Fruit fly (Drosophila melanogaster): Measurements from ENCODE around the gene Lk6.
A peak's percentile ranks its signal among the peaks of the same experiment; 100 is the strongest.

Gene Lk6

DNA sequence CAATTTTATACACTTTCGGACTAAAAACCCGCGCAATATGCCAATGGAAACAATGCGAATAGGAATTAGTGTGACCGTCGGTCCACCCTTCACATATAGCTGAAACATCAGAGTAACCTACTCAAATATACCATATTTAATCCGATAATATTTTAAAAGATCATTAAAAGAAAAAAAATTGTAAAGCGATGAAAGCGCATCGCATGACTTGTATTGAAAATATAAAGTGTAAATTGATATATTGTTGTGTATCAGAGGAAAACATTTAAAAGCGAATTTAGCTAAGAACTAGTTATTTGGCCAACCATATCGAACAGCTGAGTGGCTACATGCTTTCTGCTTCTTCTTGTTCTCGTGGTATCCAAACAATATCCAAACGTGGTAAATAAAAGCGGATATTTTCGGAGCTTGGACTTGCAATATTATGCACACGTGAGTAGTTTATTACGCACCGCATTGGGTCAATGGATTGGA, 22.5 kb downstream of the Lk6 start, which contains the start of the genes Blm and CG14722:
Blm (minus strand) TSS at position 54 of the 474 bp plus-strand sequence.
CG14722 (plus strand) TSS at position 161 of the 474 bp plus-strand sequence.
- TF ChIP-seq CG7045 (GFP tag; optimal IDR thresholded peaks at IDR 0.05), result no peak
- no peak for TF ChIP-seq Hr96 (GFP tag; optimal IDR thresholded peaks at IDR 0.05)
- TF ChIP-seq Mnt (GFP tag; optimal IDR thresholded peaks at IDR 0.05), result peak; percentile 64
- no peak for TF ChIP-seq ovo (GFP tag; optimal IDR thresholded peaks at IDR 0.05)
- peak; percentile 60 for TF ChIP-seq bab1 (GFP tag; optimal IDR thresholded peaks at IDR 0.05)
- TF ChIP-seq CG1620 (GFP tag; optimal IDR thresholded peaks at IDR 0.05), result peak; percentile 28
- TF ChIP-seq toe (GFP tag; optimal IDR thresholded peaks at IDR 0.05), result no peak
- TF ChIP-seq Crg-1 (GFP tag; optimal IDR thresholded peaks at IDR 0.05), result no peak
- no peak for TF ChIP-seq tj (GFP tag; optimal IDR thresholded peaks at IDR 0.05)
- no peak for TF ChIP-seq CG7101 (tag; optimal IDR thresholded peaks at IDR 0.05)
- no peak for TF ChIP-seq cic (GFP tag; optimal IDR thresholded peaks at IDR 0.05)
- no peak for TF ChIP-seq Clk (GFP tag; optimal IDR thresholded peaks at IDR 0.05)
- no peak for TF ChIP-seq CG33017 (tag; optimal IDR thresholded peaks at IDR 0.05)
- TF ChIP-seq CG14711 (tag; optimal IDR thresholded peaks at IDR 0.05), result peak; percentile 28
- TF ChIP-seq CG12768 (GFP tag; optimal IDR thresholded peaks at IDR 0.05), result no peak
- TF ChIP-seq pad (GFP tag; optimal IDR thresholded peaks at IDR 0.05), result no peak
- TF ChIP-seq CG11617 (GFP tag; optimal IDR thresholded peaks at IDR 0.05), result peak; percentile 10
- no peak for TF ChIP-seq CG5204 (GFP tag; optimal IDR thresholded peaks at IDR 0.05)
- TF ChIP-seq kay (GFP tag; ENCODE audit: borderline replicate concordance), result no peak
- TF ChIP-seq cnc (optimal IDR thresholded peaks at IDR 0.05), result no peak

DNA sequence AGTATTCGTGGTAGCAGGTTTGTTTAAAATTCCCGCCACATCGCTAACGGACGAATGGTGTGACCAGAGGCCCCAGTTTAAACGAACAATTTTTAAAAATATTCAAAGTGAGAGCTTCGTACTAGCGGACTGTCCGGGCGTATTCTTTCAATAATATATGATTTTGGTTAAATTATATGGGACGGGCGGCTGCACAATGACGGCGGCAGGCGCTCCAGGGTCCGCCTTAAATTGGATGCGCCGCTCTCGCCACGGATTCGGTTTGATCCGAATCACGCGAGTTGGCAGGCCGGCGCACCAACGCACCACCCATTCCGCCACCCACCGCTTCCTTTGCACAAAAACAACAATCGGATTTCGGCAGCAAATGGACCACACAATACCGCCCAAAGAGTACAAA, 28.9 kb downstream of the Lk6 start, which contains the start of gene CG14721:
CG14721 (plus strand) TSS at position 111 of the 400 bp plus-strand sequence.
- TF ChIP-seq pad (GFP tag; optimal IDR thresholded peaks at IDR 0.05) (no peak), tj (GFP tag; optimal IDR thresholded peaks at IDR 0.05) (no peak), CG5204 (GFP tag; optimal IDR thresholded peaks at IDR 0.05) (no peak), bab1 (GFP tag; optimal IDR thresholded peaks at IDR 0.05) (peak; percentile 61), CG7101 (tag; optimal IDR thresholded peaks at IDR 0.05) (no peak), CG14711 (tag; optimal IDR thresholded peaks at IDR 0.05) (peak; percentile 7), Mnt (GFP tag; optimal IDR thresholded peaks at IDR 0.05) (peak; percentile 50), CG12768 (GFP tag; optimal IDR thresholded peaks at IDR 0.05) (no peak), CG33017 (tag; optimal IDR thresholded peaks at IDR 0.05) (no peak), CG7045 (GFP tag; optimal IDR thresholded peaks at IDR 0.05) (peak; percentile 4), cic (GFP tag; optimal IDR thresholded peaks at IDR 0.05) (no peak), kay (GFP tag; ENCODE audit: borderline replicate concordance) (no peak), CG1620 (GFP tag; optimal IDR thresholded peaks at IDR 0.05) (peak; percentile 5), Crg-1 (GFP tag; optimal IDR thresholded peaks at IDR 0.05) (no peak), CG11617 (GFP tag; optimal IDR thresholded peaks at IDR 0.05) (peak; percentile 14), cnc (optimal IDR thresholded peaks at IDR 0.05) (no peak), Clk (GFP tag; optimal IDR thresholded peaks at IDR 0.05) (no peak), Hr96 (GFP tag; optimal IDR thresholded peaks at IDR 0.05) (no peak), toe (GFP tag; optimal IDR thresholded peaks at IDR 0.05) (no peak), ovo (GFP tag; optimal IDR thresholded peaks at IDR 0.05) (no peak)

DNA sequence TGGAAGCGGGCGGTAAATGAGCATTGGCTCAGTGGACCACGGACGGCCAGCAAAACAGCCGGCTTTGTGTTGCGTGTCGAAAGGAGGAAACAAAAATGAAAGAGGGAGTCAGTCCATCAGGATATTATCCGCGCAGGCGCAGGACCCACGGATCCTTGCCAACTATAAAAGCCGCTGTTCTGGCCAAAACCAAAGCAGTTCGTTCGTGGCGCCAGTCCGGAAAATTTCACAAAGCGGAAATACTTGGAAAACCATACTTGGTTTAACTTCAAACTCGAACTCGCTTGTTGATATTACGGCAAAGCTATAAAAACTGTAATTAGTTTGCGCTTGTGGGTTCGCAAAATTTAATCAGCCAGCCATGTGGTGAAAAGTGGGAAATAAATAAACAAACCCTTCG, 42.7 kb downstream of the Lk6 start, which contains the start of gene CG12594:
CG12594 (plus strand) TSS at position 142 of the 400 bp plus-strand sequence.
- TF ChIP-seq Hr96 (GFP tag; optimal IDR thresholded peaks at IDR 0.05), result no peak
- no peak for TF ChIP-seq CG5204 (GFP tag; optimal IDR thresholded peaks at IDR 0.05)
- no peak for TF ChIP-seq Crg-1 (GFP tag; optimal IDR thresholded peaks at IDR 0.05)
- TF ChIP-seq pad (GFP tag; optimal IDR thresholded peaks at IDR 0.05), result no peak
- TF ChIP-seq CG7101 (tag; optimal IDR thresholded peaks at IDR 0.05), result no peak
- TF ChIP-seq toe (GFP tag; optimal IDR thresholded peaks at IDR 0.05), result no peak
- no peak for TF ChIP-seq Clk (GFP tag; optimal IDR thresholded peaks at IDR 0.05)
- TF ChIP-seq CG12768 (GFP tag; optimal IDR thresholded peaks at IDR 0.05), result no peak
- TF ChIP-seq ovo (GFP tag; optimal IDR thresholded peaks at IDR 0.05), result no peak
- no peak for TF ChIP-seq tj (GFP tag; optimal IDR thresholded peaks at IDR 0.05)
- no peak for TF ChIP-seq kay (GFP tag; ENCODE audit: borderline replicate concordance)
- TF ChIP-seq bab1 (GFP tag; optimal IDR thresholded peaks at IDR 0.05), result no peak
- no peak for TF ChIP-seq CG7045 (GFP tag; optimal IDR thresholded peaks at IDR 0.05)
- TF ChIP-seq CG11617 (GFP tag; optimal IDR thresholded peaks at IDR 0.05), result no peak
- no peak for TF ChIP-seq CG1620 (GFP tag; optimal IDR thresholded peaks at IDR 0.05)

DNA sequence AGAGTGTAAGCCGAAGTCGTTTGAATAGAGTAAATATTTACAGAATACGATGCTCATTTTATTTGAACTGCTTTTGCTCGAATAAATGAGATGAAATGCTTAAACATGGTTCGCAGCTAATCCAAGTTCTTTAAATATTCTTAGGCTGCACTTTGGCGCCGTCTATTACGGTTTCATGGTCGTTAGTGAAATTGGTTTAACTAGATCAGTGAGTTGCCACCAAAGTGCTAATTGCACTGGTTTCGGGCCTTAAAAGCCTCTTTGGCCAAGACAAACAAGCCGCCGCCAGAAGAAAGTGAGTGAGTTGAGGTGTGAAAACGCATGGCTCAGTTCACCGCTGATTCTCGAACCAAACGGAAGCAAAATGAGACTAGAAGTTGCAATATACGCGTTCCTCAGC, 52.9 kb downstream of the Lk6 start, which contains the start of gene CG14720:
CG14720 (plus strand) TSS at position 301 of the 400 bp plus-strand sequence.
- no peak for TF ChIP-seq ovo (GFP tag; optimal IDR thresholded peaks at IDR 0.05)
- TF ChIP-seq bab1 (GFP tag; optimal IDR thresholded peaks at IDR 0.05), result no peak
- no peak for TF ChIP-seq CG7101 (tag; optimal IDR thresholded peaks at IDR 0.05)
- no peak for TF ChIP-seq Hr96 (GFP tag; optimal IDR thresholded peaks at IDR 0.05)
- TF ChIP-seq cnc (optimal IDR thresholded peaks at IDR 0.05), result no peak
- TF ChIP-seq CG7045 (GFP tag; optimal IDR thresholded peaks at IDR 0.05), result no peak
- TF ChIP-seq Mnt (GFP tag; optimal IDR thresholded peaks at IDR 0.05), result no peak
- TF ChIP-seq CG5204 (GFP tag; optimal IDR thresholded peaks at IDR 0.05), result no peak
- TF ChIP-seq CG1620 (GFP tag; optimal IDR thresholded peaks at IDR 0.05), result no peak
- no peak for TF ChIP-seq CG11617 (GFP tag; optimal IDR thresholded peaks at IDR 0.05)
- no peak for TF ChIP-seq CG12768 (GFP tag; optimal IDR thresholded peaks at IDR 0.05)
- TF ChIP-seq cic (GFP tag; optimal IDR thresholded peaks at IDR 0.05), result no peak
- TF ChIP-seq CG14711 (tag; optimal IDR thresholded peaks at IDR 0.05), result no peak
- TF ChIP-seq pad (GFP tag; optimal IDR thresholded peaks at IDR 0.05), result no peak
- TF ChIP-seq CG33017 (tag; optimal IDR thresholded peaks at IDR 0.05), result no peak
- no peak for TF ChIP-seq toe (GFP tag; optimal IDR thresholded peaks at IDR 0.05)
- TF ChIP-seq Clk (GFP tag; optimal IDR thresholded peaks at IDR 0.05), result no peak
- no peak for TF ChIP-seq Crg-1 (GFP tag; optimal IDR thresholded peaks at IDR 0.05)
- TF ChIP-seq tj (GFP tag; optimal IDR thresholded peaks at IDR 0.05), result no peak

DNA sequence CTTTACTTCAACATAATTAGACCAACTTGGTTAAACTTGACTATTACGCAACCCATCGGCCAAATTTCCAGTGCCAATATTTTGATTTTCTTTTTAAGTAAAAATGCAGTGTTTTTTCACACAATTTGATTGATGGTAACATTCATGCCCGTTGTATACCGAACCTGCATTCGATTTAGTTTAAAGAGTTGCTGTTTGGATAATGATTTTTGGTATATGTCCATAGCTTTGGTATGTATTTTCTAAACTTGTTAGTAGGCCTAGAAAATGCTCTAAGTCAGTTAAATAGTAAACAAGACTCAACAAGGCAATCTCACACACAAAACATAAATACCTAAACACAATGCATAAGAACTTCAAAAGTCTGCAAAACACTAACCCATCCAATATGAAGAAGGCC, 60.5 kb downstream of the Lk6 start, which contains the start of gene I-t:
I-t (plus strand) TSS at position 301 of the 400 bp plus-strand sequence.
- no peak for TF ChIP-seq tj (GFP tag; optimal IDR thresholded peaks at IDR 0.05)
- TF ChIP-seq ovo (GFP tag; optimal IDR thresholded peaks at IDR 0.05), result no peak
- no peak for TF ChIP-seq CG33017 (tag; optimal IDR thresholded peaks at IDR 0.05)
- no peak for TF ChIP-seq kay (GFP tag; ENCODE audit: borderline replicate concordance)
- TF ChIP-seq CG7101 (tag; optimal IDR thresholded peaks at IDR 0.05), result no peak
- TF ChIP-seq CG12768 (GFP tag; optimal IDR thresholded peaks at IDR 0.05), result no peak
- TF ChIP-seq CG1620 (GFP tag; optimal IDR thresholded peaks at IDR 0.05), result no peak
- TF ChIP-seq Mnt (GFP tag; optimal IDR thresholded peaks at IDR 0.05), result no peak
- TF ChIP-seq toe (GFP tag; optimal IDR thresholded peaks at IDR 0.05), result no peak
- TF ChIP-seq CG14711 (tag; optimal IDR thresholded peaks at IDR 0.05), result no peak
- no peak for TF ChIP-seq Crg-1 (GFP tag; optimal IDR thresholded peaks at IDR 0.05)
- TF ChIP-seq Hr96 (GFP tag; optimal IDR thresholded peaks at IDR 0.05), result no peak
- no peak for TF ChIP-seq Clk (GFP tag; optimal IDR thresholded peaks at IDR 0.05)
- no peak for TF ChIP-seq cic (GFP tag; optimal IDR thresholded peaks at IDR 0.05)
- no peak for TF ChIP-seq CG7045 (GFP tag; optimal IDR thresholded peaks at IDR 0.05)
- no peak for TF ChIP-seq bab1 (GFP tag; optimal IDR thresholded peaks at IDR 0.05)
- no peak for TF ChIP-seq CG11617 (GFP tag; optimal IDR thresholded peaks at IDR 0.05)

All from whole organism, adult.